Worm (Caenorhabditis elegans) whole organism, L1 larva: ENCODE measurements around the gene his-38.

Experiments used
- ama-1 ChIP-seq: fragments of 150-350 bp; optimal IDR thresholded peaks from 2 replicates; lab custom pipeline; 2014
- blmp-1 ChIP-seq: fragments of 150-350 bp; optimal IDR thresholded peaks from 2 replicates; lab custom pipeline; 2014; ENCODE audit warnings: missing biosample characterization, missing genetic modification characterization
- ceh-82 ChIP-seq, 3 experiments: fragments of 150-350 bp in 1 of 3; sonication (generic microtip) in 2 of 3; optimal IDR thresholded peaks; 2 replicates each; lab custom pipeline; 2014 to 2017; ENCODE audit warnings: missing biosample characterization in 3 of 3, missing genetic modification characterization in 3 of 3
- egl-27 ChIP-seq, 2 experiments: fragments of 150-350 bp in 1 of 2; sonication (generic microtip); optimal IDR thresholded peaks; 3 replicates each; lab custom pipeline; 2017 to 2018; ENCODE audit warnings: missing biosample characterization in 2 of 2, missing genetic modification characterization in 2 of 2, missing genetic modification reagents in 2 of 2
- ets-5 ChIP-seq: fragments of 200-800 bp; sonication (Bioruptor generic); IDR thresholded peaks from 2 replicates; pipeline ENCODE4 v1.3.6; 2022; ENCODE audit warnings: missing genetic modification characterization, missing compliant biosample characterization
- lin-39 ChIP-seq: fragments of 150-350 bp; optimal IDR thresholded peaks from 2 replicates; lab custom pipeline; 2014; ENCODE audit warnings: missing biosample characterization, missing genetic modification reagents, missing genetic modification characterization
- lsy-2 ChIP-seq, 2 experiments: fragments of 150-350 bp; optimal IDR thresholded peaks; 2 replicates each; lab custom pipeline; 2014; ENCODE audit warnings: missing biosample characterization in 2 of 2, missing genetic modification characterization in 2 of 2
- nhr-237 ChIP-seq: fragments of 150-350 bp; optimal IDR thresholded peaks from 2 replicates; lab custom pipeline; 2014; ENCODE audit warnings: missing biosample characterization, missing genetic modification characterization
- pax-3 ChIP-seq: fragments of 200-800 bp; sonication (Bioruptor generic); optimal IDR thresholded peaks from 2 replicates; lab custom pipeline; 2018; ENCODE audit warnings: mild to moderate bottlenecking, missing genetic modification characterization, moderate library complexity, missing compliant biosample characterization
- snpc-4 ChIP-seq: fragments of 150-350 bp; optimal IDR thresholded peaks from 2 replicates; lab custom pipeline; 2014; ENCODE audit warnings: missing biosample characterization, missing genetic modification characterization
- unc-30 ChIP-seq: sonication (generic microtip); optimal IDR thresholded peaks from 2 replicates; lab custom pipeline; 2017; ENCODE audit warnings: missing biosample characterization, missing genetic modification characterization
- unc-62 ChIP-seq: fragments of 150-350 bp; optimal IDR thresholded peaks from 2 replicates; lab custom pipeline; 2014; ENCODE audit warnings: missing biosample characterization, missing genetic modification reagents, missing genetic modification characterization
- unc-86 ChIP-seq: sonication (generic microtip); optimal IDR thresholded peaks from 2 replicates; lab custom pipeline; 2016; ENCODE audit warnings: missing genetic modification characterization, missing compliant biosample characterization

ce11 chrX:7328065-7328564, 18.4 kb upstream of the his-38 start:
- TF ChIP-seq snpc-4 (no peak), lin-39 (tag; lab: Kevin White, UChicago) (no peak), ceh-82 (tag; optimal IDR thresholded peaks at IDR 0.05; lab: Kevin White, UChicago) (peak in 1 of 3 experiments; percentile 4), unc-62 (GFP tag; lab: Kevin White, UChicago) (no peak), ets-5 (GFP tag; lab: Robert Waterston, UW) (no peak), nhr-237 (tag; lab: Kevin White, UChicago) (no peak), unc-30 (tag; lab: Kevin White, UChicago) (no peak), lsy-2 (tag; optimal IDR thresholded peaks at IDR 0.05; lab: Kevin White, UChicago) (no peak), egl-27 (tag; optimal IDR thresholded peaks at IDR 0.05; lab: Kevin White, UChicago) (no peak), ama-1 (no peak), blmp-1 (no peak), pax-3 (tag; lab: Kevin White, UChicago) (no peak), unc-86 (tag; lab: Kevin White, UChicago) (no peak)
